Worm (Caenorhabditis elegans) whole organism, young adult: ENCODE results near the gene srh-236.

Experiments used
- B0019.2 ChIP-seq: fragments of 200-800 bp; sonication (Bioruptor generic); conservative IDR thresholded peaks from 2 replicates; pipeline ENCODE4 v1.3.6; 2022; ENCODE audit warnings: missing genetic modification reagents, missing genetic modification characterization, missing compliant biosample characterization
- D2030.7 ChIP-seq: fragments of 200-800 bp; sonication (Bioruptor generic); IDR thresholded peaks from 2 replicates; pipeline ENCODE4 v1.3.6; 2022; ENCODE audit warnings: missing genetic modification reagents, missing genetic modification characterization, missing compliant biosample characterization
- F23B12.7 ChIP-seq: sonication (generic microtip); optimal IDR thresholded peaks from 2 replicates; lab custom pipeline; 2017; ENCODE audit warnings: missing genetic modification characterization, mild to moderate bottlenecking, missing compliant biosample characterization, antibody characterized with exemption, moderate library complexity; ENCODE audit not compliant: insufficient read depth
- F33H1.4 ChIP-seq: fragments of 200-800 bp; sonication (Bioruptor generic); IDR thresholded peaks from 2 replicates; pipeline ENCODE4 v1.3.6; 2022; ENCODE audit warnings: missing genetic modification reagents, missing genetic modification characterization, missing compliant biosample characterization
- F52B5.7 ChIP-seq: sonication (generic microtip); optimal IDR thresholded peaks from 2 replicates; lab custom pipeline; 2016; ENCODE audit warnings: mild to moderate bottlenecking, missing genetic modification characterization, missing compliant biosample characterization
- K12H6.12 ChIP-seq: fragments of 200-800 bp; sonication (Bioruptor generic); optimal IDR thresholded peaks from 2 replicates; lab custom pipeline; 2018; ENCODE audit warnings: mild to moderate bottlenecking, missing genetic modification characterization, missing compliant biosample characterization
- Y79H2A.3 ChIP-seq: fragments of 200-800 bp; sonication (Bioruptor generic); conservative IDR thresholded peaks from 2 replicates; pipeline ENCODE4 v1.3.6; 2022; ENCODE audit warnings: missing genetic modification reagents, missing genetic modification characterization, missing compliant biosample characterization
- akir-1 ChIP-seq: fragments of 200-800 bp; sonication (Bioruptor generic); optimal IDR thresholded peaks from 2 replicates; lab custom pipeline; 2018; ENCODE audit warnings: mild to moderate bottlenecking, missing genetic modification characterization, moderate library complexity, missing compliant biosample characterization
- aptf-3 ChIP-seq: fragments of 200-800 bp; sonication (Bioruptor generic); IDR thresholded peaks from 2 replicates; pipeline ENCODE4 v1.3.6; 2022; ENCODE audit warnings: missing genetic modification characterization, missing compliant biosample characterization
- athp-1 ChIP-seq: sonication (generic microtip); optimal IDR thresholded peaks from 2 replicates; lab custom pipeline; 2017; ENCODE audit warnings: mild to moderate bottlenecking, missing genetic modification characterization, missing compliant biosample characterization
- attf-3 ChIP-seq: fragments of 200-800 bp; sonication (Bioruptor generic); conservative IDR thresholded peaks from 2 replicates; pipeline ENCODE4 v1.3.6; 2022; ENCODE audit warnings: missing genetic modification reagents, missing genetic modification characterization, missing compliant biosample characterization
- attf-6 ChIP-seq: fragments of 200-800 bp; sonication (Bioruptor generic); IDR thresholded peaks from 2 replicates; pipeline ENCODE4 v1.3.6; 2022; ENCODE audit warnings: missing genetic modification reagents, missing genetic modification characterization, missing compliant biosample characterization
- cebp-1 ChIP-seq, 2 experiments: fragments of 200-800 bp in 1 of 2; sonication (Bioruptor generic) in 1 of 2; sonication (generic microtip) in 1 of 2; IDR thresholded peaks in 1 of 2; optimal IDR thresholded peaks in 1 of 2; 2 replicates each; pipeline versions ENCODE4 v1.3.6 to Lab custom; 2017 to 2022; ENCODE audit warnings: missing compliant biosample characterization in 2 of 2, missing genetic modification characterization in 2 of 2, mild to moderate bottlenecking in 1 of 2, missing genetic modification reagents in 1 of 2, moderate library complexity in 1 of 2
- cebp-2 ChIP-seq: fragments of 200-800 bp; sonication (Bioruptor generic); IDR thresholded peaks from 2 replicates; pipeline ENCODE4 v1.3.6; 2022; ENCODE audit warnings: missing genetic modification characterization, missing compliant biosample characterization
- ceh-27 ChIP-seq: fragments of 200-800 bp; sonication (Bioruptor generic); optimal IDR thresholded peaks from 2 replicates; lab custom pipeline; 2018; ENCODE audit warnings: mild to moderate bottlenecking, missing genetic modification characterization, moderate library complexity, missing compliant biosample characterization
- dpff-1 ChIP-seq: sonication (generic microtip); optimal IDR thresholded peaks from 2 replicates; lab custom pipeline; 2017; ENCODE audit warnings: mild to moderate bottlenecking, missing genetic modification characterization, missing compliant biosample characterization
- efl-1 ChIP-seq: fragments of 150-350 bp; optimal IDR thresholded peaks from 2 replicates; lab custom pipeline; 2014; ENCODE audit warnings: missing biosample characterization, missing genetic modification reagents, missing genetic modification characterization
- ets-4 ChIP-seq: fragments of 200-800 bp; sonication (Bioruptor generic); optimal IDR thresholded peaks from 2 replicates; lab custom pipeline; 2018; ENCODE audit warnings: mild to moderate bottlenecking, missing genetic modification characterization, missing compliant biosample characterization
- gei-17 ChIP-seq: fragments of 200-800 bp; sonication (Bioruptor generic); optimal IDR thresholded peaks from 2 replicates; lab custom pipeline; 2018; ENCODE audit warnings: mild to moderate bottlenecking, missing genetic modification characterization, missing compliant biosample characterization
- hlh-12 ChIP-seq: sonication (generic microtip); optimal IDR thresholded peaks from 2 replicates; lab custom pipeline; 2016; ENCODE audit warnings: missing genetic modification characterization, missing compliant biosample characterization
- hsf-1 ChIP-seq: fragments of 200-800 bp; sonication (Bioruptor generic); IDR thresholded peaks from 2 replicates; pipeline ENCODE4 v1.3.6; 2022; ENCODE audit warnings: missing genetic modification reagents, missing genetic modification characterization, missing compliant biosample characterization
- let-607 ChIP-seq, 2 experiments: fragments of 200-800 bp in 1 of 2; sonication (Bioruptor generic) in 1 of 2; sonication (generic microtip) in 1 of 2; optimal IDR thresholded peaks; 2 replicates each; lab custom pipeline; 2016 to 2018; ENCODE audit warnings: mild to moderate bottlenecking in 2 of 2, missing compliant biosample characterization in 2 of 2, missing genetic modification characterization in 2 of 2, moderate library complexity in 2 of 2, missing genotype in 1 of 2
- lin-54 ChIP-seq: fragments of 200-800 bp; sonication (Bioruptor generic); optimal IDR thresholded peaks from 2 replicates; lab custom pipeline; 2018; ENCODE audit warnings: mild to moderate bottlenecking, missing genetic modification characterization, missing compliant biosample characterization
- lsy-27 ChIP-seq: sonication (generic microtip); optimal IDR thresholded peaks from 2 replicates; lab custom pipeline; 2017; ENCODE audit warnings: missing genetic modification characterization, mild to moderate bottlenecking, missing compliant biosample characterization, antibody characterized with exemption, missing genotype, borderline replicate concordance; ENCODE audit not compliant: insufficient read depth
- madf-3 ChIP-seq: fragments of 200-800 bp; sonication (Bioruptor generic); IDR thresholded peaks from 2 replicates; pipeline ENCODE4 v1.3.6; 2022; ENCODE audit warnings: missing genetic modification reagents, missing genetic modification characterization, missing compliant biosample characterization
- nfya-1 ChIP-seq: sonication (generic microtip); optimal IDR thresholded peaks from 2 replicates; lab custom pipeline; 2017; ENCODE audit warnings: antibody characterized with exemption, missing compliant biosample characterization, missing genetic modification characterization, borderline replicate concordance; ENCODE audit not compliant: insufficient read depth
- nhr-179 ChIP-seq: sonication (generic microtip); optimal IDR thresholded peaks from 2 replicates; lab custom pipeline; 2016; ENCODE audit warnings: mild to moderate bottlenecking, missing genetic modification characterization, missing compliant biosample characterization
- nhr-27 ChIP-seq: fragments of 200-800 bp; sonication (Bioruptor generic); optimal IDR thresholded peaks from 2 replicates; lab custom pipeline; 2018; ENCODE audit warnings: mild to moderate bottlenecking, missing genetic modification characterization, moderate library complexity, missing compliant biosample characterization
- pha-4 ChIP-seq: fragments of 150-350 bp; sonication (generic microtip); optimal IDR thresholded peaks from 2 replicates; lab custom pipeline; 2014; ENCODE audit warnings: missing biosample characterization, missing genetic modification reagents, missing genetic modification characterization
- rcor-1 ChIP-seq: fragments of 200-800 bp; sonication (Bioruptor generic); IDR thresholded peaks from 2 replicates; pipeline ENCODE4 v1.3.6; 2022; ENCODE audit warnings: missing genetic modification reagents, missing genetic modification characterization, missing compliant biosample characterization
- repo-1 ChIP-seq: sonication (generic microtip); optimal IDR thresholded peaks from 2 replicates; lab custom pipeline; 2017; ENCODE audit warnings: mild to moderate bottlenecking, missing genetic modification characterization, missing compliant biosample characterization
- sea-2 ChIP-seq: fragments of 200-800 bp; sonication (Bioruptor generic); IDR thresholded peaks from 2 replicates; pipeline ENCODE4 v1.3.6; 2022; ENCODE audit warnings: missing genetic modification characterization, missing compliant biosample characterization
- snpc-1.3 ChIP-seq: sonication (generic microtip); optimal IDR thresholded peaks from 2 replicates; lab custom pipeline; 2017; ENCODE audit warnings: missing genetic modification characterization, mild to moderate bottlenecking, missing compliant biosample characterization, antibody characterized with exemption, moderate library complexity, missing genotype, missing genetic modification reagents; ENCODE audit not compliant: insufficient read depth
- snpc-4 ChIP-seq, 5 experiments: fragments of 150-350 bp in 1 of 5; sonication (generic microtip) in 4 of 5; optimal IDR thresholded peaks; 2 replicates each; lab custom pipeline; 2014 to 2018; ENCODE audit warnings: missing genetic modification characterization in 5 of 5, missing biosample characterization in 3 of 5, antibody characterized with exemption in 2 of 5, mild to moderate bottlenecking in 2 of 5, missing compliant biosample characterization in 2 of 5, missing genotype in 2 of 5, moderate library complexity in 2 of 5, missing genetic modification reagents in 1 of 5
- sptf-2 ChIP-seq: fragments of 200-800 bp; sonication (Bioruptor generic); optimal IDR thresholded peaks from 2 replicates; lab custom pipeline; 2018; ENCODE audit warnings: mild to moderate bottlenecking, missing genetic modification characterization, missing compliant biosample characterization
- unc-62 ChIP-seq: fragments of 150-350 bp; optimal IDR thresholded peaks from 2 replicates; lab custom pipeline; 2014; ENCODE audit warnings: missing biosample characterization, missing genetic modification reagents, missing genetic modification characterization
- ztf-18 ChIP-seq: sonication (generic microtip); optimal IDR thresholded peaks from 2 replicates; lab custom pipeline; 2016; ENCODE audit warnings: missing genotype, mild to moderate bottlenecking, missing genetic modification characterization, missing compliant biosample characterization
- ztf-22 ChIP-seq: fragments of 200-800 bp; sonication (Bioruptor generic); optimal IDR thresholded peaks from 2 replicates; lab custom pipeline; 2018; ENCODE audit warnings: mild to moderate bottlenecking, missing genetic modification characterization, moderate library complexity, missing compliant biosample characterization
- ztf-26 ChIP-seq: sonication (generic microtip); optimal IDR thresholded peaks from 2 replicates; lab custom pipeline; 2017; ENCODE audit warnings: missing genetic modification characterization, missing compliant biosample characterization

Gene srh-236

ce11 chrV:17206469-17206868, 5.4 kb downstream of the srh-236 start (continued):
- TF ChIP-seq nhr-179 (no peak), F52B5.7 (tag; lab: Kevin White, UChicago) (no peak), F23B12.7 (tag; lab: Kevin White, UChicago) (no peak), gei-17 (no peak), madf-3 (GFP tag; lab: Robert Waterston, UW) (0 out of 2 replicates have a peak, but pooled peaks have one; percentile 48), D2030.7 (GFP tag; lab: Robert Waterston, UW) (no peak), athp-1 (no peak), repo-1 (no peak), ztf-22 (GFP tag; lab: Kevin White, UChicago) (no peak)

- no peak for TF ChIP-seq snpc-4 (GFP tag; optimal IDR thresholded peaks at IDR 0.05; lab: Kevin White, UChicago)
- no peak for TF ChIP-seq snpc-4 (tag; optimal IDR thresholded peaks at IDR 0.05; lab: Kevin White, UChicago)
These were observed 10.0 kb downstream of the srh-236 start, which contains the start of gene Y68A4A.10 for ce11 chrV:17201847-17202246. Y68A4A.10 (plus strand) TSS chrV:17202147.

DNA sequence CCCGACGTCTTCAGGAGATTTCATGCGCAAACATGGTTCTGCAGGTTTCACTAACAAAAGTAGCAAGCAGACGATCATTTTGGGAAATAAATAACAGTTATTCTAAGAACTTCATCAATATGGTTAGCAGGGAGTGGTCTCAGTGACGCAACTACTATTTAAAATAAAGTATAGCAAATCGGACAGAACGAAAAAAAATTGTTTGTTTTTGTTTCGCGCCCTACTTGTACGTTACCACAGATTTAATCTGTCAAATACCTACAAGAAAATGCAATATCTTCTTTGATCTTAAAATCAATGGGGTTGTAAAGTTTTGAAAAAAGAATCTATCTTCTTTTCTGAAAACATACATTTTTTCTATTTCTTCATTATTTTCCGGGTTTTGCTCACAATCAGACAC, 12.9 kb downstream of the srh-236 start, which contains the start of gene srz-96:
Gene srz-96, plus strand, starts transcription at position 301 of the 400 bp plus-strand sequence.
- TF ChIP-seq B0019.2, result no peak
- no peak for TF ChIP-seq aptf-3 (GFP tag; lab: Robert Waterston, UW)
- TF ChIP-seq ets-4 (GFP tag; lab: Kevin White, UChicago), result no peak
- TF ChIP-seq snpc-4 (GFP tag; optimal IDR thresholded peaks at IDR 0.05; lab: Kevin White, UChicago), result no peak
- TF ChIP-seq snpc-4 (tag; optimal IDR thresholded peaks at IDR 0.05; lab: Kevin White, UChicago), result no peak
- TF ChIP-seq F33H1.4 (GFP tag; lab: Robert Waterston, UW), result no peak
- no peak for TF ChIP-seq attf-6 (GFP tag; lab: Robert Waterston, UW)
- no peak for TF ChIP-seq pha-4 (tag; lab: Kevin White, UChicago)
- no peak for TF ChIP-seq attf-3 (GFP tag; lab: Robert Waterston, UW)

DNA sequence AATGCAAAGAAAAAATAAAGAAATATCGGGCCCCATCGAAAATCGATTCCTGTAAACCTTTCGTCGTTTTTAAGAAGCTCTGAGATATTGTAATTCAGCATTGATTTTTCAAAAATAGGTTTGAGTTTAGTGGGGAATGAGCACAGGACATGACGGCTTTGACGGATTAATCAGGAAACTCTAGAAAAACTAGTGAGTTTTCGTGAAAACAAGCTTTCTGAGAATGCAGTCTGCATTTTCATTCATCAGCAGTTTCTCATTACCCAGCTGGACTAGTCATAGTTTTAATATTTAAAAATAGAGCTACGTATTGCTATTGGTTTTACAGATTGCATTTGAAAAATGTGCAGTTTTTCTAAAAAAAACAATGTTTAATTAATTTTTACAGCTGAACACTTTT, 19.6 kb downstream of the srh-236 start, which contains the start of gene srz-47:
Gene srz-47, minus strand, starts transcription at position 101 of the 400 bp plus-strand sequence.
- TF ChIP-seq ztf-26 (tag; lab: Kevin White, UChicago), result no peak
- no peak for TF ChIP-seq ztf-22 (GFP tag; lab: Kevin White, UChicago)
- TF ChIP-seq F33H1.4 (GFP tag; lab: Robert Waterston, UW), result no peak
- TF ChIP-seq cebp-2, result no peak
- TF ChIP-seq rcor-1 (GFP tag; lab: Robert Waterston, UW), result no peak
- no peak for TF ChIP-seq snpc-1.3 (tag; lab: Kevin White, UChicago)
- no peak for TF ChIP-seq ztf-18 (tag; lab: Kevin White, UChicago)
- no peak for TF ChIP-seq dpff-1 (tag; lab: Kevin White, UChicago)
- no peak for TF ChIP-seq pha-4 (tag; lab: Kevin White, UChicago)
- no peak for TF ChIP-seq ceh-27 (GFP tag; lab: Kevin White, UChicago)
- no peak for TF ChIP-seq sptf-2

DNA sequence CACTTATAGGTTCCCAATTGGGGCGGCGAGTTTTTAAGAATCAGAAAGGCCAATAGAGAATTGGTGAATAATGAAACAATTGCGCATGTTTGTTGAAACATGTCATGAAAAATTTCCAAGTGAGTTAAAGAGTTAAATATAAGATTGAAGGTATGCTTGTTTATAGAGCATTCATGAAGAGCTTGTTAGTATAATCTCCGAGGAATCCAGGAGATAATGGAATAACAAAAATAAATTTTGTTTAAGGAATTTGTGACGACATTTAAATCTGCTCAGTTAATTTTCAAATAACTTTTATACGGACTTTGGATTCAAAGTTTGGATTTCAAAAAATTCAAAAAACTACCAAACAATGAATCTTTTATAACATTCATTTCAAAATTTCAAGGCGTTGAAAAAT, 21.4 kb downstream of the srh-236 start, which contains the start of gene str-199:
Gene str-199, minus strand, starts transcription at position 101 of the 400 bp plus-strand sequence.
- TF ChIP-seq lsy-27 (tag; lab: Kevin White, UChicago), result no peak
- no peak for TF ChIP-seq sea-2
- TF ChIP-seq unc-62 (GFP tag; lab: Kevin White, UChicago), result no peak
- TF ChIP-seq let-607 (tag; optimal IDR thresholded peaks at IDR 0.05; lab: Kevin White, UChicago), result no peak
- no peak for TF ChIP-seq hsf-1
- no peak for TF ChIP-seq akir-1 (GFP tag; lab: Kevin White, UChicago)
- no peak for TF ChIP-seq K12H6.12 (tag; lab: Kevin White, UChicago)
- TF ChIP-seq Y79H2A.3 (GFP tag; lab: Robert Waterston, UW), result no peak
- no peak for TF ChIP-seq nhr-27 (tag; lab: Kevin White, UChicago)
- TF ChIP-seq nfya-1, result no peak
- TF ChIP-seq dpff-1 (tag; lab: Kevin White, UChicago), result no peak
- TF ChIP-seq ztf-22 (GFP tag; lab: Kevin White, UChicago), result no peak
- TF ChIP-seq hlh-12 (tag; lab: Kevin White, UChicago), result no peak
- no peak for TF ChIP-seq efl-1 (GFP tag; lab: Kevin White, UChicago)
- TF ChIP-seq lin-54 (GFP tag; lab: Kevin White, UChicago), result no peak
- TF ChIP-seq cebp-1 (GFP tag; IDR thresholded peaks at IDR 0.05; lab: Robert Waterston, UW), result no peak
- no peak for TF ChIP-seq cebp-1 (tag; optimal IDR thresholded peaks at IDR 0.05; lab: Kevin White, UChicago)
